Fruit fly (Drosophila melanogaster) whole organism, prepupa: ENCODE data around the gene CG43060.

Source experiments
- CG10669 ChIP-seq: fragments of 200-800 bp; sonication (Bioruptor generic); optimal IDR thresholded peaks from 3 replicates; lab custom pipeline; 2018; ENCODE audit warnings: missing biosample characterization, mild to moderate bottlenecking, missing genetic modification characterization, moderate library complexity
- CG16779 ChIP-seq: fragments of 200-800 bp; sonication (Bioruptor generic); optimal IDR thresholded peaks from 3 replicates; lab custom pipeline; 2017; ENCODE audit warnings: missing biosample characterization, mild to moderate bottlenecking, missing genetic modification characterization
- CG3032 ChIP-seq: fragments of 200-800 bp; optimal IDR thresholded peaks from 2 replicates; lab custom pipeline; 2019; ENCODE audit warnings: missing biosample characterization, mild to moderate bottlenecking, missing genetic modification characterization, moderate library complexity
- CG6276 ChIP-seq: fragments of 200-800 bp; sonication (Bioruptor generic); optimal IDR thresholded peaks from 2 replicates; lab custom pipeline; 2017; ENCODE audit warnings: missing biosample characterization, mild to moderate bottlenecking, missing genetic modification characterization
- CG8119 ChIP-seq: fragments of 200-800 bp; sonication (Bioruptor generic); IDR thresholded peaks from 3 replicates; pipeline ENCODE4 v1.3.6; 2022; ENCODE audit warnings: missing biosample characterization, missing genetic modification characterization
- Hr4 ChIP-seq: fragments of 200-800 bp; sonication (Bioruptor generic); optimal IDR thresholded peaks from 3 replicates; lab custom pipeline; 2016; ENCODE audit warnings: missing biosample characterization, missing genetic modification characterization
- Lpt ChIP-seq: fragments of 200-800 bp; sonication (Bioruptor generic); optimal IDR thresholded peaks from 3 replicates; lab custom pipeline; 2016; ENCODE audit warnings: missing biosample characterization, missing genetic modification characterization
- Sox102F ChIP-seq: fragments of 200-800 bp; sonication (Bioruptor generic); optimal IDR thresholded peaks from 2 replicates; lab custom pipeline; 2016; ENCODE audit warnings: missing biosample characterization, mild to moderate bottlenecking, missing genetic modification characterization
- achi ChIP-seq: fragments of 200-800 bp; sonication (Bioruptor generic); optimal IDR thresholded peaks from 3 replicates; lab custom pipeline; 2016; ENCODE audit warnings: missing biosample characterization, missing genetic modification characterization
- net ChIP-seq: fragments of 200-800 bp; sonication (Bioruptor generic); optimal IDR thresholded peaks from 3 replicates; lab custom pipeline; 2016; ENCODE audit warnings: missing biosample characterization, missing genetic modification characterization

DNA sequence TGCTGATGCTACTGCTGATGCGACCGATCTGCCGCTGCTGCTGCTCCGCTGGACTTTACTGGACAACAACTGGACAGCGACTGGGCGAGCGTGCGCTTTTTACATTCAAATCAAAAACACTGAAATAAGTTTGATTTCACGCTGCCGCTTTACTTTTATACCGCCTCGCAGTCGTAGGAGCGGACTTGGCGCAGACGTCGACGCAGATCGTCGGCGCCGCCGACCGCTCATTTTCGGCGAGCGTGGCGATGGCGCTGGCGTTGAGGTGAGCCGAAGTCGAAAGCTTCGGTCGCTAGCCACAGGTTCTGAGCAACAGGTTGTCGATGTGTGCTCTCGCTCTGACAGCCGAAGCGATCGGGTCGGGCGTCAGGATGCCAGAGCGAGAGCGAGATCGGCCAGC lies 45.3 kb upstream of the CG43060 start, which contains the start of gene Elovl7:
- TF ChIP-seq Lpt (no peak), net (no peak), Sox102F (GFP tag; lab: Kevin White, UChicago) (no peak), CG6276 (no peak), CG3032 (tag; lab: Kevin White, UChicago) (no peak), CG10669 (GFP tag; lab: Kevin White, UChicago) (no peak), CG16779 (tag; lab: Kevin White, UChicago) (no peak), achi (GFP tag; lab: Kevin White, UChicago) (no peak), Hr4 (GFP tag; lab: Kevin White, UChicago) (no peak), CG8119 (GFP tag; lab: Robert Waterston, UW) (no peak)
